Worm (Caenorhabditis elegans): ENCODE results near the gene cest-35.1.
A peak's percentile ranks its signal among the peaks of the same experiment; 100 is the strongest.

ce11 chrV:5271487-5271886, 28.6 kb upstream of the cest-35.1 start:
- TF ChIP-seq unc-39 (tag; optimal IDR thresholded peaks at IDR 0.05) (no peak), mls-2 (tag; optimal IDR thresholded peaks at IDR 0.05) (peak; percentile 9), nhr-28 (tag; optimal IDR thresholded peaks at IDR 0.05) (no peak)
